Fruit fly (Drosophila melanogaster) whole organism, adult: ENCODE data around the gene GABPI.

Experiments
- CG11617 ChIP-seq: fragments of 200-800 bp; sonication (Bioruptor generic); optimal IDR thresholded peaks from 2 replicates; lab custom pipeline; 2017; ENCODE audit warnings: mild to moderate bottlenecking, missing biosample characterization, missing genetic modification reagents, missing genetic modification characterization
- CG14711 ChIP-seq: fragments of 200-800 bp; sonication (Bioruptor generic); optimal IDR thresholded peaks from 2 replicates; lab custom pipeline; 2018; ENCODE audit warnings: missing biosample characterization, mild to moderate bottlenecking, missing genetic modification characterization, moderate library complexity
- CG7101 ChIP-seq: fragments of 200-800 bp; sonication (Bioruptor generic); optimal IDR thresholded peaks from 2 replicates; lab custom pipeline; 2018; ENCODE audit warnings: missing biosample characterization, mild to moderate bottlenecking, missing genetic modification characterization, moderate library complexity
- Clk ChIP-seq: fragments of 200-800 bp; sonication (Bioruptor generic); optimal IDR thresholded peaks from 2 replicates; lab custom pipeline; 2017; ENCODE audit warnings: missing biosample characterization, missing genetic modification characterization
- Crg-1 ChIP-seq: fragments of 200-800 bp; sonication (Bioruptor generic); optimal IDR thresholded peaks from 2 replicates; lab custom pipeline; 2016; ENCODE audit warnings: missing biosample characterization, missing genetic modification characterization
- Hr96 ChIP-seq: fragments of 200-800 bp; sonication (Bioruptor generic); optimal IDR thresholded peaks from 2 replicates; lab custom pipeline; 2016; ENCODE audit warnings: missing biosample characterization, missing genetic modification characterization
- bab1 ChIP-seq: fragments of 200-800 bp; sonication (Bioruptor generic); optimal IDR thresholded peaks from 3 replicates; lab custom pipeline; 2019; ENCODE audit warnings: missing biosample characterization, mild to moderate bottlenecking, missing genetic modification characterization, moderate library complexity
- kay ChIP-seq: fragments of 200-800 bp; sonication (Bioruptor generic); peaks from one replicate; lab custom pipeline; 2016; ENCODE audit warnings: missing biosample characterization, missing genetic modification characterization, borderline replicate concordance
- tj ChIP-seq: fragments of 200-800 bp; sonication (Bioruptor generic); optimal IDR thresholded peaks from 3 replicates; lab custom pipeline; 2017; ENCODE audit warnings: missing biosample characterization, mild to moderate bottlenecking, missing genetic modification characterization, moderate library complexity
- toe ChIP-seq: fragments of 200-800 bp; sonication (Bioruptor generic); optimal IDR thresholded peaks from 2 replicates; lab custom pipeline; 2016; ENCODE audit warnings: missing biosample characterization, missing genetic modification characterization

DNA sequence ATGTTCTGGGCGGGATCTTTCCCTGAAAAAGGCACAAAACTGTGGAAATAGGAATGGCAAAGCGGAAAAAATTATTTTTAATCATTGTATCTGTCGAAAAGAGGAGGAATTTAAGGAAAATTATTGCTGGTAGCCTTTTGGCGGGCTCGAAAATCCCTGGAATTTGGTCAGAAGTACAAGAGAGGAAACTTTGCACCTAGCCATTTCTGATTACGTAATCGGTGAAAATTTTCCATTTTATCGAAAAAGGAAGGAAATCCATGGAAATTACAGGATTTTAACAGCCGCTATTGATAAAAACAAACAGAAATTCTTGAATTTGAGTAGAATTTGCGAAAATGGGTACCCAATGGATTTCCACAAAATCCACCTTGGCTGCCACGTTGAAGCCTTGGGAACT lies 43.6 kb upstream of the GABPI start:
- TF ChIP-seq kay (GFP tag; lab: Kevin White, UChicago) (no peak), CG11617 (GFP tag; lab: Kevin White, UChicago) (no peak), CG14711 (tag; lab: Kevin White, UChicago) (no peak), tj (GFP tag; lab: Kevin White, UChicago) (no peak), Clk (no peak), bab1 (GFP tag; lab: Kevin White, UChicago) (no peak), toe (GFP tag; lab: Kevin White, UChicago) (no peak), Crg-1 (no peak), CG7101 (tag; lab: Kevin White, UChicago) (no peak), Hr96 (GFP tag; lab: Kevin White, UChicago) (no peak)
